Worm (Caenorhabditis elegans): ENCODE measurements around the gene C07H6.2.

C07H6.2 gene

ce11 chrIII:7499421-7499902 is 21.3 kb upstream of the C07H6.2 start, which contains the start of the genes C07H6.9 and sap-140 (continued):
- TF ChIP-seq rcor-1 (GFP tag; IDR thresholded peaks at IDR 0.05) (0 out of 2 replicates have a peak, but pooled peaks have one; percentile 20), ceh-27 (GFP tag; optimal IDR thresholded peaks at IDR 0.05) (no peak), snpc-4 (GFP tag; optimal IDR thresholded peaks at IDR 0.05) (no peak), snpc-4 (tag; optimal IDR thresholded peaks at IDR 0.05) (peak in 2 of 4 experiments; percentile 30 to 67), attf-5 (GFP tag; optimal IDR thresholded peaks at IDR 0.05) (peak; percentile 67), snpc-3.4 (tag; optimal IDR thresholded peaks at IDR 0.05) (peak; percentile 51), madf-6 (GFP tag; IDR thresholded peaks at IDR 0.05) (peak; percentile 62), lsl-1 (GFP tag; optimal IDR thresholded peaks at IDR 0.05) (peak; percentile 65), dox-1 (GFP tag; IDR thresholded peaks at IDR 0.05) (peak; percentile 83), nhr-80 (tag; optimal IDR thresholded peaks at IDR 0.05) (peak; percentile 10), nfyb-1 (GFP tag; IDR thresholded peaks at IDR 0.05) (peak; percentile 57; the same call in 1 of the 2 replicates), lin-40 (tag; optimal IDR thresholded peaks at IDR 0.05) (peak; percentile 77), bed-2 (GFP tag; IDR thresholded peaks at IDR 0.05) (no peak), rec-8 (tag; optimal IDR thresholded peaks at IDR 0.05) (no peak), him-1 (tag; optimal IDR thresholded peaks at IDR 0.05) (no peak), dpl-1 (GFP tag; optimal IDR thresholded peaks at IDR 0.05) (peak; percentile 96), repo-1 (tag; optimal IDR thresholded peaks at IDR 0.05) (peak; percentile 22), ceh-58 (GFP tag; IDR thresholded peaks at IDR 0.05) (no peak), somi-1 (GFP tag; optimal IDR thresholded peaks at IDR 0.05) (no peak), tbp1 (GFP tag; optimal IDR thresholded peaks at IDR 0.05) (peak; percentile 53), ztf-18 (tag; optimal IDR thresholded peaks at IDR 0.05) (peak; percentile 95), B0336.3 (GFP tag; IDR thresholded peaks at IDR 0.05) (peak; percentile 38; the same call in 1 of the 2 replicates), K11D2.4 (GFP tag; IDR thresholded peaks at IDR 0.05) (peak; percentile 11; the same call in 1 of the 2 replicates), hrde-1 (tag; optimal IDR thresholded peaks at IDR 0.05; ENCODE audit: borderline replicate concordance) (no peak), akir-1 (GFP tag; optimal IDR thresholded peaks at IDR 0.05) (no peak), snpc-1.1 (tag; optimal IDR thresholded peaks at IDR 0.05; ENCODE audit: insufficient read depth) (peak; percentile 18), tlf-1 (GFP tag; optimal IDR thresholded peaks at IDR 0.05) (peak; percentile 62), cebp-1 (GFP tag; IDR thresholded peaks at IDR 0.05) (no peak), cebp-1 (tag; optimal IDR thresholded peaks at IDR 0.05) (peak; percentile 75)

- TF ChIP-seq unc-62 (GFP tag; optimal IDR thresholded peaks at IDR 0.05) (no peak), zfh-2 (GFP tag; conservative IDR thresholded peaks at IDR 0.05) (0 out of 2 replicates have a peak, but pooled peaks have one; percentile 31)
Measured at ce11 chrIII:7506983-7507382, 13.8 kb upstream of the C07H6.2 start.

- TF ChIP-seq let-607 (tag; optimal IDR thresholded peaks at IDR 0.05) (no peak), ceh-40 (GFP tag; IDR thresholded peaks at IDR 0.05) (no peak), nhr-80 (tag; optimal IDR thresholded peaks at IDR 0.05) (peak; percentile 30), rpc-1 (optimal IDR thresholded peaks at IDR 0.05) (no peak), rpc-1 (tag; optimal IDR thresholded peaks at IDR 0.05) (no peak), F49E8.2 (tag; optimal IDR thresholded peaks at IDR 0.05; ENCODE audit: insufficient read depth) (no peak)
Measured at ce11 chrIII:7508128-7508635, 12.6 kb upstream of the C07H6.2 start, which contains the start of gene cls-1. Gene cls-1, plus strand, starts transcription at chrIII:7508178.
